Worm (Caenorhabditis elegans) whole organism, young adult: ENCODE measurements around the gene ceh-31.

Source experiments
- F23B12.7 ChIP-seq: sonication (generic microtip); optimal IDR thresholded peaks from 2 replicates; lab custom pipeline; 2017; ENCODE audit warnings: missing genetic modification characterization, mild to moderate bottlenecking, missing compliant biosample characterization, antibody characterized with exemption, moderate library complexity; ENCODE audit not compliant: insufficient read depth
- dpff-1 ChIP-seq: sonication (generic microtip); optimal IDR thresholded peaks from 2 replicates; lab custom pipeline; 2017; ENCODE audit warnings: mild to moderate bottlenecking, missing genetic modification characterization, missing compliant biosample characterization
- dpl-1 ChIP-seq: fragments of 150-350 bp; optimal IDR thresholded peaks from 2 replicates; lab custom pipeline; 2014; ENCODE audit warnings: missing biosample characterization, missing genetic modification reagents, missing genetic modification characterization
- lir-1 ChIP-seq: fragments of 200-800 bp; sonication (Bioruptor generic); conservative IDR thresholded peaks from 2 replicates; pipeline ENCODE4 v1.3.6; 2022; ENCODE audit warnings: missing genetic modification reagents, missing genetic modification characterization, missing compliant biosample characterization
- nfyb-1 ChIP-seq: fragments of 200-800 bp; sonication (Bioruptor generic); IDR thresholded peaks from 2 replicates; pipeline ENCODE4 v1.3.6; 2022; ENCODE audit warnings: missing genetic modification reagents, missing genetic modification characterization, missing compliant biosample characterization
- unc-62 ChIP-seq: fragments of 150-350 bp; optimal IDR thresholded peaks from 2 replicates; lab custom pipeline; 2014; ENCODE audit warnings: missing biosample characterization, missing genetic modification reagents, missing genetic modification characterization

- TF ChIP-seq lir-1 (GFP tag; lab: Robert Waterston, UW) (no peak), dpl-1 (no peak), dpff-1 (tag; lab: Kevin White, UChicago) (no peak), F23B12.7 (tag; lab: Kevin White, UChicago) (no peak), unc-62 (no peak), nfyb-1 (GFP tag; lab: Robert Waterston, UW) (no peak)
These were observed 19.2 kb upstream of the ceh-31 start, which contains the start of gene pccb-1 for ce11 chrX:3089423-3089822.
